Fruit fly (Drosophila melanogaster): ENCODE data around the gene CG10738.
A peak's percentile ranks its signal among the peaks of the same experiment; 100 is the strongest.

Gene CG10738

DNA sequence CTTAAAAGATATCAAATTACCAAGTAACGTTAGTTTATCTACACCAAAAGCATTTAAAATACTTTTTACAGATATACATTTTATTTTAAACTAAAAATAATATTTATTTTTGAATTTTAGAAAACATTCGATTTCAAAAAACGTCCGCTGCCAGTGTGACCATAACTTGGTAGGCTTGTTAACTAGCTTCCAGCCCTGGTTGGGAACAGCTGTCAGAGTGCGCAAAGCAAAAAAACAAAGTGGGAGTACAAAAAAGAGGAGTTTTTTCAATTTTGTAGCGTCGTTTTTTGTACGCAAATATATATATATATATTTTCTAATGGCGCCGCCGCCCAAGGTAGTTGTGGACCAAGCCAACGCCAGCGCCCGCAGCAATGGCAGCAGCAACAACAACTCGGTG is 8.2 kb upstream of the CG10738 start, which contains the start of gene cmb (continued):
- TF ChIP-seq CG7368 (GFP tag; optimal IDR thresholded peaks at IDR 0.05) (peak; percentile 34), Blimp-1 (GFP tag; optimal IDR thresholded peaks at IDR 0.05) (peak; percentile 16), salr (GFP tag; optimal IDR thresholded peaks at IDR 0.05) (peak; percentile 81 to 88), svp (GFP tag) (no peak), achi (GFP tag; optimal IDR thresholded peaks at IDR 0.05) (peak; percentile 88), esn (GFP tag; optimal IDR thresholded peaks at IDR 0.05) (peak; percentile 60), Eip78C (GFP tag) (no peak), spab (GFP tag; optimal IDR thresholded peaks at IDR 0.05) (peak; percentile 88), CG34406 (GFP tag; optimal IDR thresholded peaks at IDR 0.05) (peak; percentile 62), topi (GFP tag; optimal IDR thresholded peaks at IDR 0.05) (peak; percentile 41), vri (GFP tag; optimal IDR thresholded peaks at IDR 0.05) (peak; percentile 17), CG8632 (GFP tag; optimal IDR thresholded peaks at IDR 0.05) (peak; percentile 56), CG9139 (GFP tag; optimal IDR thresholded peaks at IDR 0.05) (peak; percentile 91), Sox102F (GFP tag; optimal IDR thresholded peaks at IDR 0.05) (peak; percentile 48), Lpt (GFP tag; optimal IDR thresholded peaks at IDR 0.05) (peak; percentile 90), Ets96B (tag; optimal IDR thresholded peaks at IDR 0.05) (peak; percentile 90), dsx (GFP tag; optimal IDR thresholded peaks at IDR 0.05; ENCODE audit: poor library complexity, severe bottlenecking) (peak; percentile 88), eg (GFP tag; IDR thresholded peaks at IDR 0.05) (peak; percentile 97), Met (GFP tag; optimal IDR thresholded peaks at IDR 0.05) (no peak), Sox15 (GFP tag; optimal IDR thresholded peaks at IDR 0.05) (no peak), Sox14 (GFP tag; optimal IDR thresholded peaks at IDR 0.05) (peak; percentile 62), pdm3 (GFP tag; optimal IDR thresholded peaks at IDR 0.05) (peak; percentile 68), Ets21C (GFP tag; optimal IDR thresholded peaks at IDR 0.05) (no peak), CG6792 (GFP tag; optimal IDR thresholded peaks at IDR 0.05) (peak; percentile 49), CG3032 (tag; optimal IDR thresholded peaks at IDR 0.05) (peak; percentile 88), CG32006 (GFP tag; optimal IDR thresholded peaks at IDR 0.05) (peak; percentile 93), lz (GFP tag; optimal IDR thresholded peaks at IDR 0.05) (peak; percentile 8), fd59A (GFP tag; optimal IDR thresholded peaks at IDR 0.05) (peak; percentile 66), acj6 (GFP tag; optimal IDR thresholded peaks at IDR 0.05) (peak; percentile 43), CG10631 (GFP tag; optimal IDR thresholded peaks at IDR 0.05) (no peak), Eip75B (GFP tag; optimal IDR thresholded peaks at IDR 0.05) (peak; percentile 56), CG1621 (tag; optimal IDR thresholded peaks at IDR 0.05) (peak; percentile 90), CG3919 (GFP tag; optimal IDR thresholded peaks at IDR 0.05) (peak; percentile 64), CG6276 (GFP tag; optimal IDR thresholded peaks at IDR 0.05) (peak; percentile 98)

DNA sequence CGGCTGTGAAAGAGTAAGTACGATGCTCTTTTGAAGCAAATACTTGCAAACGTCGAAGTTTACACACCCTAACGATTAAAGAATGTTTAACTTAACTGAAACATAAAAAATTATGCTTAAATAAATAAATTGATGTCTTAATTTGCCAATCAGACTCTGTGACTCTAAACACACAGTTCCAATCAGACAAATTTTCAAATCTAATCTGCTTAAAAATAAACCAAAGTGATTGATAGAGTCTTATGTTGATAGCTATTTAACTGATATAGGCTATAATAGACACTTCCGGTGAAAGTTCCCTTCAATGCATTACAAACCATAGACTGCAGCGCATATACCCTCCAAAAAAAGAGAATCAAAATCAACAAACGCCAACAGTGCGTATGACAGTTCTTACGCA is 992 bp downstream of the CG10738 start:
- TF ChIP-seq CG6792 (GFP tag; optimal IDR thresholded peaks at IDR 0.05) (no peak), CG6163 (GFP tag; IDR thresholded peaks at IDR 0.05) (0 out of 3 replicates have a peak, but pooled peaks have one; percentile 13), CG10669 (GFP tag; optimal IDR thresholded peaks at IDR 0.05) (no peak), CG6854 (GFP tag; optimal IDR thresholded peaks at IDR 0.05) (no peak), Sox14 (GFP tag; optimal IDR thresholded peaks at IDR 0.05) (peak; percentile 1), CG16779 (tag; optimal IDR thresholded peaks at IDR 0.05) (no peak), CG3919 (GFP tag; optimal IDR thresholded peaks at IDR 0.05) (peak; percentile 25), spab (GFP tag; optimal IDR thresholded peaks at IDR 0.05) (no peak), acj6 (GFP tag; optimal IDR thresholded peaks at IDR 0.05) (peak; percentile 21), Ets96B (tag; optimal IDR thresholded peaks at IDR 0.05) (no peak), dac (GFP tag; optimal IDR thresholded peaks at IDR 0.05) (peak; percentile 23), Met (GFP tag; optimal IDR thresholded peaks at IDR 0.05) (no peak), Hr39 (GFP tag; optimal IDR thresholded peaks at IDR 0.05) (peak; percentile 44), Hr38 (GFP tag; optimal IDR thresholded peaks at IDR 0.05) (no peak), Eip78C (GFP tag) (peak; percentile 64), CG8319 (GFP tag; optimal IDR thresholded peaks at IDR 0.05) (no peak), Blimp-1 (GFP tag; optimal IDR thresholded peaks at IDR 0.05) (no peak), Gug (GFP tag; IDR thresholded peaks at IDR 0.05) (0 out of 2 replicates have a peak, but pooled peaks have one; percentile 19), cyc (GFP tag; optimal IDR thresholded peaks at IDR 0.05) (peak; percentile 21), CG6808 (GFP tag; optimal IDR thresholded peaks at IDR 0.05) (peak; percentile 9), Eip93F (GFP tag; optimal IDR thresholded peaks at IDR 0.05) (no peak), CG15336 (GFP tag; IDR thresholded peaks at IDR 0.05) (peak; percentile 77), vri (GFP tag; optimal IDR thresholded peaks at IDR 0.05) (peak; percentile 36), fd59A (GFP tag; optimal IDR thresholded peaks at IDR 0.05) (no peak), CG32006 (GFP tag; optimal IDR thresholded peaks at IDR 0.05) (peak; percentile 70), CG7368 (GFP tag; optimal IDR thresholded peaks at IDR 0.05) (no peak), Eip75B (GFP tag; optimal IDR thresholded peaks at IDR 0.05) (no peak), OdsH (GFP tag; optimal IDR thresholded peaks at IDR 0.05) (peak; percentile 46), fkh (GFP tag; optimal IDR thresholded peaks at IDR 0.05) (peak; percentile 18), salr (GFP tag; optimal IDR thresholded peaks at IDR 0.05) (peak in 1 of 2 experiments; percentile 37), lz (GFP tag; optimal IDR thresholded peaks at IDR 0.05) (peak; percentile 16), achi (GFP tag; optimal IDR thresholded peaks at IDR 0.05) (peak; percentile 28)
